Fruit fly (Drosophila melanogaster) whole organism, embryonic: ENCODE measurements around the gene Rip11.
A peak's percentile ranks its signal among the peaks of the same experiment; 100 is the strongest.

Experiments
- Aef1 ChIP-seq: fragments of 200-800 bp; sonication (Bioruptor generic); IDR thresholded peaks from 3 replicates; pipeline ENCODE4 v1.3.6; 2022; ENCODE audit warnings: missing biosample characterization, missing genetic modification characterization
- Bgb ChIP-seq: fragments of 200-800 bp; sonication (Bioruptor generic); IDR thresholded peaks from 2 replicates; pipeline ENCODE4 v1.3.6; 2022; ENCODE audit warnings: missing biosample characterization, missing genetic modification characterization; ENCODE audit not compliant: partially characterized antibody
- CG12236 ChIP-seq: fragments of 200-800 bp; sonication (Bioruptor generic); optimal IDR thresholded peaks from 2 replicates; lab custom pipeline; 2016; ENCODE audit warnings: missing biosample characterization, missing genetic modification characterization
- CG13624 ChIP-seq: fragments of 200-800 bp; sonication (Bioruptor generic); optimal IDR thresholded peaks from 2 replicates; lab custom pipeline; 2016; ENCODE audit warnings: missing biosample characterization, missing genetic modification characterization
- CG15479 ChIP-seq: fragments of 200-800 bp; sonication (Bioruptor generic); optimal IDR thresholded peaks from 3 replicates; lab custom pipeline; 2019; ENCODE audit warnings: missing biosample characterization, mild to moderate bottlenecking, missing genetic modification characterization, moderate library complexity
- CG18011 ChIP-seq: fragments of 200-800 bp; sonication (Bioruptor generic); optimal IDR thresholded peaks from 2 replicates; lab custom pipeline; 2017; ENCODE audit warnings: missing biosample characterization, missing genetic modification characterization, mild to moderate bottlenecking, moderate library complexity, missing genotype
- CG30403 ChIP-seq: fragments of 200-800 bp; sonication (Bioruptor generic); optimal IDR thresholded peaks from 3 replicates; lab custom pipeline; 2016; ENCODE audit warnings: missing biosample characterization, missing genetic modification characterization
- CG33213 ChIP-seq: fragments of 200-800 bp; sonication (Bioruptor generic); optimal IDR thresholded peaks from 3 replicates; lab custom pipeline; 2016; ENCODE audit warnings: missing biosample characterization, missing genetic modification characterization
- CG5245 ChIP-seq: fragments of 200-800 bp; sonication (Bioruptor generic); optimal IDR thresholded peaks from 3 replicates; lab custom pipeline; 2016; ENCODE audit warnings: missing biosample characterization, missing genetic modification characterization
- CG6254 ChIP-seq: fragments of 200-800 bp; sonication (Bioruptor generic); optimal IDR thresholded peaks from 3 replicates; lab custom pipeline; 2017; ENCODE audit warnings: mild to moderate bottlenecking, missing biosample characterization, missing genetic modification reagents, missing genetic modification characterization
- CG6813 ChIP-seq: fragments of 200-800 bp; sonication (Bioruptor generic); optimal IDR thresholded peaks from 2 replicates; lab custom pipeline; 2017; ENCODE audit warnings: missing biosample characterization, missing genetic modification characterization, mild to moderate bottlenecking, moderate library complexity, missing genetic modification reagents
- CG7963 ChIP-seq: fragments of 200-800 bp; sonication (Bioruptor generic); IDR thresholded peaks from 3 replicates; pipeline ENCODE4 v1.3.6; 2022; ENCODE audit warnings: missing biosample characterization, missing genetic modification characterization; ENCODE audit not compliant: partially characterized antibody
- CG8089 ChIP-seq: fragments of 200-800 bp; sonication (Bioruptor generic); optimal IDR thresholded peaks from 3 replicates; lab custom pipeline; 2016; ENCODE audit warnings: missing biosample characterization, missing genetic modification characterization
- CG8924 ChIP-seq: fragments of 200-800 bp; optimal IDR thresholded peaks from 3 replicates; lab custom pipeline; 2019; ENCODE audit warnings: missing biosample characterization, mild to moderate bottlenecking, missing genetic modification characterization, moderate library complexity
- Camta ChIP-seq: fragments of 200-800 bp; sonication (Bioruptor generic); optimal IDR thresholded peaks from 2 replicates; lab custom pipeline; 2016; ENCODE audit warnings: missing biosample characterization, missing genetic modification characterization
- Deaf1 ChIP-seq: fragments of 200-800 bp; optimal IDR thresholded peaks from 3 replicates; lab custom pipeline; 2019; ENCODE audit warnings: missing biosample characterization, mild to moderate bottlenecking, missing genetic modification characterization, moderate library complexity
- Eip74EF ChIP-seq, 2 experiments: fragments of 200-800 bp in 1 of 2; fragments of >200 bp in 1 of 2; sonication (Bioruptor generic) in 1 of 2; optimal IDR thresholded peaks; 2 replicates each; lab custom pipeline; 2017 to 2019; ENCODE audit warnings: missing biosample characterization in 2 of 2, missing genetic modification characterization in 2 of 2, mild to moderate bottlenecking in 1 of 2, moderate library complexity in 1 of 2
- Hey ChIP-seq: fragments of 200-800 bp; sonication (Bioruptor generic); optimal IDR thresholded peaks from 3 replicates; lab custom pipeline; 2018; ENCODE audit warnings: missing biosample characterization, mild to moderate bottlenecking, missing genetic modification characterization
- HmgD ChIP-seq: fragments of 200-800 bp; sonication (Bioruptor generic); optimal IDR thresholded peaks from 3 replicates; lab custom pipeline; 2016; ENCODE audit warnings: missing biosample characterization, missing genetic modification characterization
- Hr51 ChIP-seq, 2 experiments: fragments of 200-800 bp; sonication (Bioruptor generic); optimal IDR thresholded peaks; 2 replicates in 1 of 2; 3 replicates in 1 of 2; lab custom pipeline; 2016 to 2018; ENCODE audit warnings: missing biosample characterization in 2 of 2, missing genetic modification characterization in 2 of 2, mild to moderate bottlenecking in 1 of 2, moderate library complexity in 1 of 2
- Lim3 ChIP-seq: fragments of 200-800 bp; sonication (Bioruptor generic); IDR thresholded peaks from 2 replicates; pipeline ENCODE4 v1.3.6; 2022; ENCODE audit warnings: missing biosample characterization, missing genetic modification characterization
- Mad ChIP-seq: fragments of 200-800 bp; sonication (Bioruptor generic); optimal IDR thresholded peaks from 2 replicates; lab custom pipeline; 2016; ENCODE audit warnings: missing biosample characterization, missing genetic modification characterization
- Max ChIP-seq: fragments of 200-800 bp; sonication (Bioruptor generic); optimal IDR thresholded peaks from 2 replicates; lab custom pipeline; 2016; ENCODE audit warnings: missing biosample characterization, mild to moderate bottlenecking, missing genetic modification characterization
- Myb ChIP-seq: fragments of 200-800 bp; sonication (Bioruptor generic); optimal IDR thresholded peaks from 2 replicates; lab custom pipeline; 2016; ENCODE audit warnings: missing biosample characterization, missing genetic modification characterization
- Oaz ChIP-seq: fragments of 200-800 bp; sonication (Bioruptor generic); IDR thresholded peaks from 2 replicates; pipeline ENCODE4 v1.3.6; 2022; ENCODE audit warnings: missing biosample characterization, missing genetic modification characterization
- Pdp1 ChIP-seq, 2 experiments: fragments of 200-800 bp; sonication (Bioruptor generic); optimal IDR thresholded peaks; 3 replicates each; lab custom pipeline; 2016; ENCODE audit warnings: missing biosample characterization in 2 of 2, missing genetic modification characterization in 2 of 2, mild to moderate bottlenecking in 1 of 2, moderate library complexity in 1 of 2
- ab ChIP-seq: fragments of 200-800 bp; sonication (Bioruptor generic); optimal IDR thresholded peaks from 2 replicates; lab custom pipeline; 2016; ENCODE audit warnings: missing biosample characterization, missing genetic modification characterization
- ash1 ChIP-seq: fragments of 200-800 bp; sonication (Bioruptor generic); optimal IDR thresholded peaks from 2 replicates; lab custom pipeline; 2018; ENCODE audit warnings: missing biosample characterization, mild to moderate bottlenecking, missing genetic modification characterization
- bowl ChIP-seq: fragments of 200-800 bp; sonication (Bioruptor generic); IDR thresholded peaks from 2 replicates; pipeline ENCODE4 v1.3.6; 2022; ENCODE audit warnings: missing biosample characterization, missing genetic modification characterization
- chm ChIP-seq: fragments of 200-800 bp; sonication (Bioruptor generic); IDR thresholded peaks from 2 replicates; pipeline ENCODE4 v1.3.6; 2022; ENCODE audit warnings: missing biosample characterization, missing genetic modification characterization
- crol ChIP-seq: fragments of 200-800 bp; sonication (Bioruptor generic); IDR thresholded peaks from 2 replicates; pipeline ENCODE4 v1.3.6; 2022; ENCODE audit warnings: missing biosample characterization, missing genetic modification characterization
- crp ChIP-seq, 2 experiments: fragments of 200-800 bp; sonication (Bioruptor generic); optimal IDR thresholded peaks; 2 replicates in 1 of 2; 3 replicates in 1 of 2; lab custom pipeline; 2017; ENCODE audit warnings: missing biosample characterization in 2 of 2, missing genetic modification characterization in 2 of 2, mild to moderate bottlenecking in 1 of 2, moderate library complexity in 1 of 2
- grau ChIP-seq: fragments of 200-800 bp; optimal IDR thresholded peaks from 3 replicates; lab custom pipeline; 2019; ENCODE audit warnings: missing biosample characterization, mild to moderate bottlenecking, missing genetic modification characterization, moderate library complexity
- gsb-n ChIP-seq: fragments of 200-800 bp; sonication (Bioruptor generic); optimal IDR thresholded peaks from 3 replicates; lab custom pipeline; 2018; ENCODE audit warnings: missing biosample characterization, mild to moderate bottlenecking, missing genetic modification characterization
- gt ChIP-seq: fragments of 200-800 bp; sonication (Bioruptor generic); IDR thresholded peaks from 2 replicates; pipeline ENCODE4 v1.3.6; 2022; ENCODE audit warnings: missing biosample characterization, missing genetic modification characterization
- hb ChIP-seq: fragments of 200-800 bp; sonication (Bioruptor generic); IDR thresholded peaks from 3 replicates; pipeline ENCODE4 v1.3.6; 2022; ENCODE audit warnings: missing biosample characterization, missing genetic modification characterization; ENCODE audit not compliant: partially characterized antibody
- lbe ChIP-seq: fragments of 200-800 bp; sonication (Bioruptor generic); optimal IDR thresholded peaks from 2 replicates; lab custom pipeline; 2016; ENCODE audit warnings: missing biosample characterization, mild to moderate bottlenecking, missing genetic modification characterization
- mam ChIP-seq: fragments of 200-800 bp; sonication (Bioruptor generic); optimal IDR thresholded peaks from 3 replicates; lab custom pipeline; 2016; ENCODE audit warnings: missing biosample characterization, missing genetic modification characterization
- ranshi ChIP-seq: fragments of 200-800 bp; sonication (Bioruptor generic); IDR thresholded peaks from 2 replicates; pipeline ENCODE4 v1.3.6; 2022; ENCODE audit warnings: missing biosample characterization, missing genetic modification characterization
- schlank ChIP-seq: fragments of 200-800 bp; sonication (Bioruptor generic); optimal IDR thresholded peaks from 2 replicates; lab custom pipeline; 2018; ENCODE audit warnings: missing biosample characterization, mild to moderate bottlenecking, missing genetic modification characterization
- tll ChIP-seq, 2 experiments: fragments of 200-800 bp in 1 of 2; fragments of >200 bp in 1 of 2; sonication (Bioruptor generic) in 1 of 2; optimal IDR thresholded peaks; 2 replicates each; lab custom pipeline; 2017 to 2019; ENCODE audit warnings: missing biosample characterization in 2 of 2, missing genetic modification characterization in 2 of 2, mild to moderate bottlenecking in 1 of 2, moderate library complexity in 1 of 2
- zen ChIP-seq: fragments of 200-800 bp; sonication (Bioruptor generic); optimal IDR thresholded peaks from 3 replicates; lab custom pipeline; 2018; ENCODE audit warnings: missing biosample characterization, mild to moderate bottlenecking, missing genetic modification characterization, moderate library complexity

Gene Rip11

DNA sequence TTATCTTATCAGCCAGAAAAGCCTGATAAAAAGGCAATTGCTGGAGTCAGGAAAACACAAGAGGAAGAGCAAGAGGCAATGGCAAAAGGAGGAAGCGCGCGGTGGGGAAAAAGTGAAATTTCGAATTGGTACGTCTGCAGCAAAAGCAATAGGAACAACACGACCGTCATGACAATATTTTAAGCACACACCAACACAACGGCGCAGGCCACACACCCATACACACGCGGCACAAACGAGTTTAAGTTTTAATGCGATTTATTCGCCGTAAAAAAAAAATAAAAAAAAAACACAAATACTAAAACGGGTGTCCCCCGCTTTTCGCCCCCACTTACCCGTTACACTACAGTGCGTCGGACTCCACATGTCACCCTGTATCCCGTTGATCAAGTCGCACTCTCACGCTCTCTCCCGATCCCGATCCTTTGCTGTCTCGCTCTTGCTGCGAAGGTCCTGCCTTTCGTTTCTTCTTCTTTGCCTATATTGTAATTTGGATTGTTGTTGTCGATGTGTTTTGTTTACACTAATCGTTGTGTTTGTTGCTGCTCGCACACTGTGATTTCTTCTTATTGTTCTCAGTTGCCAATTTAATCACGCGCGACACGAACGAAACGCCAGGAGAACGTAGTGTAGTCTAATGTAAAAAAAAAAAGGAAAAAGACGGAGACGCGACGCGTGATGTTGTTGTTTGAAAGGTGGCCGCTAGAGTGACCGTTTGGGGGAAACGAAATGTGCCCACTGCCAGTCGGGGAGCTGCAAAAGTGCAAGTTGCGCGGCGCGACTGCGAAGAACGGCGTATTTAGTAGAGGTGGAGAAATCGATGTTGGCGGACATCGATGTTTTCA lies at the start of gene Rip11 (continued):
- TF ChIP-seq bowl (GFP tag; lab: Robert Waterston, UW) (no peak), grau (peak; percentile 17), Hey (no peak), Deaf1 (tag; lab: Kevin White, UChicago) (no peak), HmgD (GFP tag; lab: Kevin White, UChicago) (peak; percentile 22), chm (GFP tag; lab: Robert Waterston, UW) (peak; percentile 32), lbe (GFP tag; lab: Kevin White, UChicago) (peak; percentile 46), CG12236 (GFP tag; lab: Kevin White, UChicago) (no peak), CG5245 (GFP tag; lab: Kevin White, UChicago) (peak; percentile 44), ranshi (no peak), mam (GFP tag; lab: Kevin White, UChicago) (peak; percentile 29), Pdp1 (GFP tag; optimal IDR thresholded peaks at IDR 0.05; lab: Kevin White, UChicago) (peak in 1 of 2 experiments; percentile 37)

DNA sequence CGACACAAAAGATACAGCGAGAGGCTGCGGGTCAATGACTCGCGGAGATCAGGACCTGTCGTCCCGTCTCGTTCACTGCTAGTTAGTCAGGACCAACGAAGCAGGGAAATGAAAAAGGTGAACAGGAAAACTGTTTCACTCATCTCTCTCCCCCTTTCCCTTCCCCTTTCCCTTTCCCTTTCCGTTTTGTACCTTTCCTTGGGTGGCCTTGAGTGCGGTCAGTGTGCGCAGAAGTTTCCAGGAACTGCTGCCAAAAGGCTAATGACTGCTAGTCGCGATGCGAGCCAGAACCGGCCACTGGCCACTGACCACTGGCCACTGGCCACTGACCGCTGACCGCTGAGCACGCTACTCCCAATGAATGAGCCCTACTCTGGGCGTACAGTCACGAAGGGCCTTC lies 48.2 kb upstream of the Rip11 start:
- TF ChIP-seq CG33213 (GFP tag; lab: Kevin White, UChicago) (no peak), crp (GFP tag; optimal IDR thresholded peaks at IDR 0.05; lab: Kevin White, UChicago) (no peak), Bgb (no peak), CG6254 (GFP tag; lab: Kevin White, UChicago) (no peak), CG12236 (GFP tag; lab: Kevin White, UChicago) (no peak), hb (GFP tag; lab: Robert Waterston, UW) (no peak), CG15479 (GFP tag; lab: Kevin White, UChicago) (peak; percentile 22), CG18011 (no peak), gt (GFP tag; lab: Robert Waterston, UW) (no peak), ash1 (GFP tag; lab: Kevin White, UChicago) (no peak), CG13624 (GFP tag; lab: Kevin White, UChicago) (no peak), zen (tag; lab: Kevin White, UChicago) (peak; percentile 34), crol (GFP tag; lab: Robert Waterston, UW) (peak; percentile 40; the same call in 1 of the 2 replicates), Myb (GFP tag; lab: Kevin White, UChicago) (no peak), tll (GFP tag; optimal IDR thresholded peaks at IDR 0.05; lab: Kevin White, UChicago) (peak in 1 of 2 experiments; percentile 84), Lim3 (GFP tag; lab: Robert Waterston, UW) (no peak), Mad (GFP tag; lab: Kevin White, UChicago) (no peak), Eip74EF (GFP tag; optimal IDR thresholded peaks at IDR 0.05; lab: Kevin White, UChicago) (no peak), CG8089 (GFP tag; lab: Kevin White, UChicago) (no peak), CG6813 (no peak), ab (GFP tag; lab: Kevin White, UChicago) (no peak), Hr51 (GFP tag; optimal IDR thresholded peaks at IDR 0.05; lab: Kevin White, UChicago) (no peak), Max (GFP tag; lab: Kevin White, UChicago) (no peak), schlank (tag; lab: Kevin White, UChicago) (no peak), gsb-n (no peak), Oaz (GFP tag; lab: Robert Waterston, UW) (no peak), CG8924 (tag; lab: Kevin White, UChicago) (no peak), Aef1 (GFP tag; lab: Robert Waterston, UW) (no peak), CG7963 (no peak), Camta (no peak), CG30403 (no peak)
